Fruit fly (Drosophila melanogaster): Measurements from ENCODE around the gene Idgf2.

DNA sequence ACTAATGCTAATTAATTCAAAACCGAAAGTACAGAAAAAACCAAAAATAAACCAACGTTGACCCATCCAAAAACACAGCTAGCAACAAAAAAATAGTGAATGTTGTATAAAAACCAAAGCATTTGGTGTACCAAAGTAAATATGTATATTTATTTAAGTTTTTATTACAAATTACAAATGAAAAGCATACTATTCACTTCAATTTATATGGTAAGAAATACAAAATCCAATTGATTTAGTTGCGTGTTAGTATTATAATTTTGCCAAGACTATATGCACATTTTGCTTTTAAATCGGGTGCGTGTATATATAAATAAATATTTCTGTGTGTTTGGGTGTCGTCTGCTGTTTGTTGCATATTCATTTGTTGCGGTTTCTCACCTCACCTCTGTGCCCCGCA is 50.1 kb downstream of the Idgf2 start:
- TF ChIP-seq woc (GFP tag; optimal IDR thresholded peaks at IDR 0.05) = no peak
- no peak for TF ChIP-seq Myc (optimal IDR thresholded peaks at IDR 0.05)
- TF ChIP-seq Dif (GFP tag; optimal IDR thresholded peaks at IDR 0.05; ENCODE audit: partially characterized antibody) = no peak
- no peak for TF ChIP-seq Vsx2 (GFP tag; optimal IDR thresholded peaks at IDR 0.05; ENCODE audit: partially characterized antibody)
- no peak for TF ChIP-seq brk (GFP tag; optimal IDR thresholded peaks at IDR 0.05)
- TF ChIP-seq usp (GFP tag; optimal IDR thresholded peaks at IDR 0.05) = no peak
- no peak for TF ChIP-seq pan (optimal IDR thresholded peaks at IDR 0.05)
- no peak for TF ChIP-seq sage (GFP tag; optimal IDR thresholded peaks at IDR 0.05)
- TF ChIP-seq jim (GFP tag; optimal IDR thresholded peaks at IDR 0.05) = no peak

Data from whole organism, wandering third instar larva.